Fruit fly (Drosophila melanogaster) whole organism, prepupa: Measurements from ENCODE around the gene Grl36b.

Experiments
- CG3032 ChIP-seq: fragments of 200-800 bp; optimal IDR thresholded peaks from 2 replicates; lab custom pipeline; 2019; ENCODE audit warnings: missing biosample characterization, mild to moderate bottlenecking, missing genetic modification characterization, moderate library complexity
- CG34406 ChIP-seq: fragments of 200-800 bp; sonication (Bioruptor generic); optimal IDR thresholded peaks from 3 replicates; lab custom pipeline; 2016; ENCODE audit warnings: missing biosample characterization, missing genetic modification characterization
- CG6163 ChIP-seq: fragments of 200-800 bp; sonication (Bioruptor generic); IDR thresholded peaks from 3 replicates; pipeline ENCODE4 v1.3.6; 2022; ENCODE audit warnings: missing biosample characterization, missing genetic modification characterization
- Gug ChIP-seq: fragments of 200-800 bp; sonication (Bioruptor generic); IDR thresholded peaks from 2 replicates; pipeline ENCODE4 v1.3.6; 2022; ENCODE audit warnings: missing biosample characterization, missing genetic modification characterization
- Hr39 ChIP-seq: fragments of 200-800 bp; sonication (Bioruptor generic); optimal IDR thresholded peaks from 2 replicates; lab custom pipeline; 2016; ENCODE audit warnings: missing biosample characterization, missing genetic modification characterization
- Lpt ChIP-seq: fragments of 200-800 bp; sonication (Bioruptor generic); optimal IDR thresholded peaks from 3 replicates; lab custom pipeline; 2016; ENCODE audit warnings: missing biosample characterization, missing genetic modification characterization
- Met ChIP-seq: fragments of 200-800 bp; sonication (Bioruptor generic); optimal IDR thresholded peaks from 3 replicates; lab custom pipeline; 2016; ENCODE audit warnings: missing biosample characterization, missing genetic modification characterization
- OdsH ChIP-seq: fragments of 200-800 bp; sonication (Bioruptor generic); optimal IDR thresholded peaks from 3 replicates; lab custom pipeline; 2016; ENCODE audit warnings: missing biosample characterization, missing genetic modification characterization
- Sox102F ChIP-seq: fragments of 200-800 bp; sonication (Bioruptor generic); optimal IDR thresholded peaks from 2 replicates; lab custom pipeline; 2016; ENCODE audit warnings: missing biosample characterization, mild to moderate bottlenecking, missing genetic modification characterization
- cyc ChIP-seq: fragments of 200-800 bp; sonication (Bioruptor generic); optimal IDR thresholded peaks from 3 replicates; lab custom pipeline; 2016; ENCODE audit warnings: missing biosample characterization, missing genetic modification characterization
- fd85E ChIP-seq: fragments of 200-800 bp; sonication (Bioruptor generic); optimal IDR thresholded peaks from 3 replicates; lab custom pipeline; 2016; ENCODE audit warnings: missing biosample characterization, missing genetic modification characterization
- ss ChIP-seq, 2 experiments: fragments of 200-800 bp; sonication (Bioruptor generic); optimal IDR thresholded peaks; 2 replicates in 1 of 2; 3 replicates in 1 of 2; lab custom pipeline; 2017 to 2018; ENCODE audit warnings: mild to moderate bottlenecking in 2 of 2, missing biosample characterization in 2 of 2, missing genetic modification characterization in 2 of 2, moderate library complexity in 1 of 2
- svp ChIP-seq: fragments of 200-800 bp; sonication (Bioruptor generic); peaks from one replicate; lab custom pipeline; 2016; ENCODE audit warnings: missing biosample characterization, missing genetic modification characterization
- vri ChIP-seq: fragments of 200-800 bp; sonication (Bioruptor generic); optimal IDR thresholded peaks from 3 replicates; lab custom pipeline; 2016; ENCODE audit warnings: missing biosample characterization, mild to moderate bottlenecking, missing genetic modification characterization

- TF ChIP-seq fd85E (GFP tag; lab: Kevin White, UChicago) (no peak), vri (no peak), OdsH (no peak), svp (GFP tag; lab: Kevin White, UChicago) (no peak), Met (GFP tag; lab: Kevin White, UChicago) (no peak), Sox102F (GFP tag; lab: Kevin White, UChicago) (no peak), CG34406 (GFP tag; lab: Kevin White, UChicago) (no peak), ss (GFP tag; optimal IDR thresholded peaks at IDR 0.05; lab: Kevin White, UChicago) (no peak), Hr39 (no peak), CG6163 (GFP tag; lab: Robert Waterston, UW) (no peak), Lpt (no peak), Gug (GFP tag; lab: Robert Waterston, UW) (no peak), cyc (GFP tag; lab: Kevin White, UChicago) (no peak), CG3032 (tag; lab: Kevin White, UChicago) (no peak)
Observed at dm6 chr2L:18151826-18152138, 26.2 kb upstream of the Grl36b start.
